Worm (Caenorhabditis elegans) whole organism, L1 larva: ENCODE measurements around the gene F21D5.9.
A peak's percentile ranks its signal among the peaks of the same experiment; 100 is the strongest.

Experiments used
- C04F5.9 ChIP-seq: sonication (generic microtip); optimal IDR thresholded peaks from 2 replicates; lab custom pipeline; 2016; ENCODE audit warnings: missing genetic modification characterization, missing compliant biosample characterization
- C34B4.2 ChIP-seq: sonication (generic microtip); optimal IDR thresholded peaks from 2 replicates; lab custom pipeline; 2017; ENCODE audit warnings: mild to moderate bottlenecking, missing genetic modification characterization, missing compliant biosample characterization
- blmp-1 ChIP-seq: fragments of 150-350 bp; optimal IDR thresholded peaks from 2 replicates; lab custom pipeline; 2014; ENCODE audit warnings: missing biosample characterization, missing genetic modification characterization
- ces-1 ChIP-seq: fragments of 150-350 bp; optimal IDR thresholded peaks from 2 replicates; lab custom pipeline; 2014; ENCODE audit warnings: missing biosample characterization, missing genetic modification reagents, missing genetic modification characterization
- efl-1 ChIP-seq, 4 experiments: fragments of 150-350 bp; optimal IDR thresholded peaks in 3 of 4; peaks in 1 of 4; 1 replicate in 1 of 4; 2 replicates in 3 of 4; lab custom pipeline; 2014; ENCODE audit warnings: missing biosample characterization in 2 of 4, missing genetic modification characterization in 2 of 4, missing genetic modification reagents in 2 of 4
- ets-5 ChIP-seq: fragments of 200-800 bp; sonication (Bioruptor generic); IDR thresholded peaks from 2 replicates; pipeline ENCODE4 v1.3.6; 2022; ENCODE audit warnings: missing genetic modification characterization, missing compliant biosample characterization
- fkh-8 ChIP-seq: sonication (generic microtip); optimal IDR thresholded peaks from 2 replicates; lab custom pipeline; 2016; ENCODE audit warnings: mild to moderate bottlenecking, missing genetic modification characterization, missing compliant biosample characterization
- fos-1 ChIP-seq: fragments of 150-350 bp; optimal IDR thresholded peaks from 2 replicates; lab custom pipeline; 2014; ENCODE audit warnings: missing biosample characterization, missing genetic modification characterization
- hlh-17 ChIP-seq: fragments of 200-800 bp; sonication (Bioruptor generic); optimal IDR thresholded peaks from 2 replicates; lab custom pipeline; 2018; ENCODE audit warnings: missing genetic modification characterization, mild to moderate bottlenecking, missing compliant biosample characterization, moderate library complexity, borderline replicate concordance
- irx-1 ChIP-seq: sonication (generic microtip); optimal IDR thresholded peaks from 2 replicates; lab custom pipeline; 2016; ENCODE audit warnings: missing genetic modification characterization, missing compliant biosample characterization
- jun-1 ChIP-seq: fragments of 150-350 bp; optimal IDR thresholded peaks from 2 replicates; lab custom pipeline; 2014; ENCODE audit warnings: missing biosample characterization, missing genetic modification reagents, missing genetic modification characterization
- lin-14 ChIP-seq: fragments of 200-800 bp; sonication (Bioruptor generic); optimal IDR thresholded peaks from 2 replicates; lab custom pipeline; 2018; ENCODE audit warnings: mild to moderate bottlenecking, missing genetic modification characterization, moderate library complexity, missing compliant biosample characterization
- mab-9 ChIP-seq: fragments of 200-800 bp; sonication (Bioruptor generic); IDR thresholded peaks from 2 replicates; pipeline ENCODE4 v1.3.6; 2022; ENCODE audit warnings: missing genetic modification reagents, missing genetic modification characterization, missing compliant biosample characterization
- nhr-12 ChIP-seq: sonication (generic microtip); optimal IDR thresholded peaks from 2 replicates; lab custom pipeline; 2017; ENCODE audit warnings: missing biosample characterization, missing genetic modification characterization
- nhr-20 ChIP-seq: sonication (generic microtip); optimal IDR thresholded peaks from 2 replicates; lab custom pipeline; 2016; ENCODE audit warnings: mild to moderate bottlenecking, missing genetic modification characterization, missing compliant biosample characterization
- nhr-71 ChIP-seq: sonication (generic microtip); optimal IDR thresholded peaks from 2 replicates; lab custom pipeline; 2016; ENCODE audit warnings: mild to moderate bottlenecking, missing genetic modification characterization, moderate library complexity, missing compliant biosample characterization
- nhr-85 ChIP-seq: sonication (generic microtip); peaks from one replicate; lab custom pipeline; 2016; ENCODE audit warnings: missing genetic modification characterization, inconsistent platforms, missing compliant biosample characterization
- nhr-90 ChIP-seq: sonication (generic microtip); optimal IDR thresholded peaks from 2 replicates; lab custom pipeline; 2016; ENCODE audit warnings: mild to moderate bottlenecking, missing genetic modification characterization, missing compliant biosample characterization; ENCODE audit not compliant: poor library complexity
- pag-3 ChIP-seq: sonication (generic microtip); optimal IDR thresholded peaks from 2 replicates; lab custom pipeline; 2017; ENCODE audit warnings: missing genetic modification characterization, mild to moderate bottlenecking, missing compliant biosample characterization, antibody characterized with exemption, borderline replicate concordance; ENCODE audit not compliant: insufficient read depth
- pax-3 ChIP-seq: fragments of 200-800 bp; sonication (Bioruptor generic); optimal IDR thresholded peaks from 2 replicates; lab custom pipeline; 2018; ENCODE audit warnings: mild to moderate bottlenecking, missing genetic modification characterization, moderate library complexity, missing compliant biosample characterization
- skn-1 ChIP-seq: fragments of 150-350 bp; optimal IDR thresholded peaks from 2 replicates; lab custom pipeline; 2014; ENCODE audit warnings: missing biosample characterization, missing genetic modification characterization
- snu-23 ChIP-seq: sonication (generic microtip); optimal IDR thresholded peaks from 2 replicates; lab custom pipeline; 2016; ENCODE audit warnings: missing genetic modification characterization, missing compliant biosample characterization
- sptf-1 ChIP-seq: fragments of 150-350 bp; optimal IDR thresholded peaks from 2 replicates; lab custom pipeline; 2014; ENCODE audit warnings: missing biosample characterization, missing genetic modification characterization
- tbx-2 ChIP-seq: sonication (generic microtip); optimal IDR thresholded peaks from 2 replicates; lab custom pipeline; 2016; ENCODE audit warnings: missing genetic modification characterization, missing compliant biosample characterization
- tlp-1 ChIP-seq: fragments of 150-350 bp; optimal IDR thresholded peaks from 2 replicates; lab custom pipeline; 2014; ENCODE audit warnings: missing biosample characterization, missing genetic modification characterization
- unc-130 ChIP-seq: fragments of 150-350 bp; optimal IDR thresholded peaks from 2 replicates; lab custom pipeline; 2017; ENCODE audit warnings: missing biosample characterization, missing genetic modification characterization, inconsistent platforms
- unc-62 ChIP-seq: fragments of 150-350 bp; optimal IDR thresholded peaks from 2 replicates; lab custom pipeline; 2014; ENCODE audit warnings: missing biosample characterization, missing genetic modification reagents, missing genetic modification characterization
- vab-15 ChIP-seq: sonication (generic microtip); optimal IDR thresholded peaks from 2 replicates; lab custom pipeline; 2017; ENCODE audit warnings: missing genotype, mild to moderate bottlenecking, missing genetic modification characterization, missing compliant biosample characterization

Gene F21D5.9

ce11 chrIV:8762471-8762870, 38.7 kb downstream of the F21D5.9 start (continued):
- TF ChIP-seq C04F5.9: no peak
- TF ChIP-seq nhr-12 (tag; lab: Kevin White, UChicago): no peak
- peak; percentile 5 for TF ChIP-seq fos-1
- no peak for TF ChIP-seq nhr-85 (tag; lab: Kevin White, UChicago)
- no peak for TF ChIP-seq C34B4.2 (tag; lab: Kevin White, UChicago)

ce11 chrIV:8764567-8764966, 40.7 kb downstream of the F21D5.9 start, which contains the start of gene cdc-50.B:
cdc-50.B (plus strand) TSS chrIV:8764867.
- TF ChIP-seq blmp-1 (tag; lab: Kevin White, UChicago) (peak; percentile 18), irx-1 (tag; lab: Kevin White, UChicago) (no peak)

- TF ChIP-seq pag-3: no peak
- TF ChIP-seq unc-62 (GFP tag; lab: Kevin White, UChicago): no peak
- TF ChIP-seq nhr-20: no peak
- no peak for TF ChIP-seq nhr-90 (tag; lab: Kevin White, UChicago)
- no peak for TF ChIP-seq sptf-1 (tag; lab: Kevin White, UChicago)
- no peak for TF ChIP-seq unc-130 (tag; lab: Kevin White, UChicago)
- TF ChIP-seq jun-1: no peak
- no peak for TF ChIP-seq mab-9 (GFP tag; lab: Robert Waterston, UW)
- no peak for TF ChIP-seq vab-15 (tag; lab: Kevin White, UChicago)
- no peak for TF ChIP-seq nhr-71 (tag; lab: Kevin White, UChicago)
- no peak for TF ChIP-seq snu-23 (GFP tag; lab: Kevin White, UChicago)
- no peak for TF ChIP-seq lin-14
- TF ChIP-seq tbx-2: no peak
- TF ChIP-seq pax-3: no peak
- TF ChIP-seq skn-1 (tag; lab: Kevin White, UChicago): no peak
Observed at ce11 chrIV:8769539-8769938, 45.7 kb downstream of the F21D5.9 start, which contains the start of gene F20C5.5. F20C5.5 (minus strand) TSS chrIV:8769639.

ce11 chrIV:8772800-8773256, 49.0 kb downstream of the F21D5.9 start, which contains the start of gene F20C5.6:
F20C5.6 (minus strand) TSS chrIV:8773206.
- TF ChIP-seq pax-3: no peak
- TF ChIP-seq skn-1 (tag; lab: Kevin White, UChicago): no peak
- no peak for TF ChIP-seq ces-1 (GFP tag; lab: Kevin White, UChicago)
- no peak for TF ChIP-seq fkh-8 (tag; lab: Kevin White, UChicago)
- TF ChIP-seq hlh-17 (GFP tag; lab: Kevin White, UChicago): no peak
- TF ChIP-seq ets-5 (GFP tag; lab: Robert Waterston, UW): no peak
- TF ChIP-seq tlp-1 (tag; lab: Kevin White, UChicago): no peak
- TF ChIP-seq efl-1 (optimal IDR thresholded peaks at IDR 0.05; lab: Kevin White, UChicago): no peak
- peak in 1 of 2 experiments; percentile 26 for TF ChIP-seq efl-1 (GFP tag; optimal IDR thresholded peaks at IDR 0.05 in 1 of 2; lab: Kevin White, UChicago)
